Worm (Caenorhabditis elegans) whole organism, L4/young adult: Measurements from ENCODE around the gene EGAP1.5.

Source experiments
- W03F9.2 ChIP-seq: fragments of 150-350 bp; optimal IDR thresholded peaks from 2 replicates; lab custom pipeline; 2014; ENCODE audit warnings: missing biosample characterization, missing genetic modification characterization
- dao-5 ChIP-seq: sonication (generic microtip); optimal IDR thresholded peaks from 2 replicates; lab custom pipeline; 2016; ENCODE audit warnings: missing genotype, missing genetic modification characterization, moderate library complexity, missing compliant biosample characterization
- him-1 ChIP-seq: sonication (generic microtip); optimal IDR thresholded peaks from 2 replicates; lab custom pipeline; 2016; ENCODE audit warnings: missing genotype, missing genetic modification reagents, missing genetic modification characterization, missing compliant biosample characterization

The EGAP1.5 gene

ce11 chrIII:5981407-5981806 lies 49.9 kb downstream of the EGAP1.5 start:
- TF ChIP-seq dao-5 (tag; lab: Kevin White, UChicago) (no peak), W03F9.2 (tag; lab: Kevin White, UChicago) (no peak), him-1 (tag; lab: Kevin White, UChicago) (no peak)

DNA sequence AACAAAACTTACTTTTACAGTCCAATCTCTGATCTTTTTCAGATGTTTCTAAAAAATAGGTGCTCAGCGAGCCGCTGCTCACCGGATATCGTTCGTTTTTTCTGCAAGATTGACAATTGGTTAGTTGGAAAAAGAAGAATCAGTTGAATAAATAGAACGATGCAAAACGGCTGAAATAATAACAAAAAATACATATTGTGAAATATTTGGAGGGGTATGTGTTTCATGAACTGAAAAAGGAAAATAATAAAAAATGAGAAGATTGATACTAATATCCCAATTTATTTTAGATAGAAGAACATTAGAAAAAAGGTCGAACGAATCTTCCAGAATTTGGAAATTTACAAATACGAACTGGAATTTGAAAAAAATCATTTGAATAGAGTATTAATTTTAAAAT lies 50.5 kb downstream of the EGAP1.5 start, which contains the start of gene frm-2:
Gene frm-2, minus strand, starts transcription at position 101 of the 400 bp plus-strand sequence.
- no peak for TF ChIP-seq dao-5 (tag; lab: Kevin White, UChicago)
- no peak for TF ChIP-seq him-1 (tag; lab: Kevin White, UChicago)
- no peak for TF ChIP-seq W03F9.2 (tag; lab: Kevin White, UChicago)
